Fruit fly (Drosophila melanogaster) whole organism, larva: Measurements from ENCODE around the gene LanA.

Source experiments
- noc ChIP-seq: fragments of 200-800 bp; sonication (Bioruptor generic); optimal IDR thresholded peaks from 3 replicates; lab custom pipeline; 2019; ENCODE audit warnings: missing biosample characterization, mild to moderate bottlenecking, missing genetic modification characterization, moderate library complexity

Gene LanA

DNA sequence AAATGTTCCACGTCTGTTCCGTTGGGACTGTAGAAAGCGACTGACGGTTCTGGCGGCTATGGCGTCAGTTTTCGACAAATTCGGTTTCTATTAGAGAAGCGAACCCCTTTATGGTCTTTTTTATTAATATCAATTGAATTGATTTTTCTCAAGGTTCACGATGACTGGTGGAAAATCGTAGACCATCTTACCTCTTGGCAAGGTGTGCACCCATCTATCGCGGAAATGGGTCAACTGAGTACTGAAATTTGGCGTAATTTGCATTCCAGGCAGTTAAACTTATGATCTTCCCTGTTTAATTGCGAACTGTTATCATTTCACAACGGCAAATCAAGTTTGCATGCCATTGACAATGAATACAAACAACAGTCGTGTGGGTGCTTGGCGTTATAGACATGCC is 22.1 kb upstream of the LanA start, which contains the start of gene CG10226:
Gene CG10226, minus strand, starts transcription at position 101 of the 400 bp plus-strand sequence.
- TF ChIP-seq noc (tag; lab: Kevin White, UChicago): no peak

DNA sequence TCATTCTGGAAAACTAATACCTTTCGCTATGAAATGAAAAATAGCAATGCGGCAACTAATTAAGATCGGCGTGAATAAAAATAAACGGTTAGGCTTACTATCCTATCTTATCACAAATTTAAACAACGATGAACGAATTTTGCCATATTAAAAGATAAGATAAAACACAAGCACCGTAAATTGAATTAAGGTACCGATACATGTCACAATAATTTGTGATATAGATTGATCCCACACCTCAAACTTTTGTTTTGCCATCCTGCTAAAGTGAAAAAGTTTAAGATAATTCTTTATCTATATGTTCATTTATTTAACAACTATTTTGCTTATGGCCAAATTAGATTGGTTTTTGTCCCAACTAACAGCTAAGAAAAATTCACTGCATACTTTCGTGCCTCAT is 16.2 kb upstream of the LanA start, which contains the start of gene CG42714:
Gene CG42714, minus strand, starts transcription at position 22 of the 400 bp plus-strand sequence.
- no peak for TF ChIP-seq noc (tag; lab: Kevin White, UChicago)

dm6 chr3L:6233281-6233680 is 15.5 kb upstream of the LanA start, which contains the start of gene BG642312:
TSS of gene BG642312 (minus strand) at chr3L:6233381.
- TF ChIP-seq noc (tag; lab: Kevin White, UChicago): no peak

- no peak for TF ChIP-seq noc (tag; lab: Kevin White, UChicago)
These were observed 14.4 kb upstream of the LanA start, which contains the start of gene CG13299 for dm6 chr3L:6232261-6232660. TSS of gene CG13299 (minus strand) at chr3L:6232361.

DNA sequence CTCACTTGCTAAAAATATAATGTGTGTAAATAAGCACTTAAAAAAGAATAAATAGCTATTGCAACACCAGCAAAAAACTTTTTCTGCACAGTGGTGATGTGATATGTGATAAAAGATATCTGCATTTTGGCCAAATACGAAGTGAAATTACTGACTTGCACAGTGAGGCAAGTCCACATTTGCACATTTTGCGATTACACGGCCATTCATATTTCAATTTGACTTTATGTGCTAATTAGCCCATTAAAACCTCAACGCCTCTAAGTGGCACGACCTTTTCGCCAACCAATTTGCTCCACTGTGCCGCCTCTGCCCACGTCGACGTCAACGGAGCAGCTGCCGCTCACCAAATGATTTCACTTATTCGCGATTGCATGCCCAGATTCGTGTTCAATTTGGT is 2.4 kb upstream of the LanA start, which contains the start of gene CG33946:
Gene CG33946, plus strand, starts transcription at position 392 of the 400 bp plus-strand sequence.
- TF ChIP-seq noc (tag; lab: Kevin White, UChicago): no peak

dm6 chr3L:6218517-6219155 is 814 bp upstream of the LanA start:
- TF ChIP-seq noc (tag; lab: Kevin White, UChicago): no peak

DNA sequence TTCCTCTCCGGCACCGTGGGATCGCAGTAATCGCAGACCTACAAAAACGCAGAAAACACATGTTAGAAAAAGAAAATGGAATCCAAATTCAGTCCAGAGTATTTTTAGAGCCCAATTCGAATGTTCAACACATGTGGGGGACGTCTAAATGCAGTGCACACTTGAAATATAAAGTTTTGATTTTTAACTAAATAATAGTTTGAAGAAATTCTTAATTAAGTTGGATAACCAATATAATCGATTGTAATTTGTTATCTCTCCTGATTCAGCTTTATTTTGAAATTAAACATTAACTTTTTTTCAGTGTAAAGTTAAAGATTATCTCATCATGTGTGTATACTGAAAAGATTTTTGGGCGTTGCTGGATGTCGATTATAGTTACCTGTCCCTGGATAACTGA is 610 bp downstream of the LanA start:
- no peak for TF ChIP-seq noc (tag; lab: Kevin White, UChicago)

- no peak for TF ChIP-seq noc (tag; lab: Kevin White, UChicago)
These were observed 1.1 kb downstream of the LanA start for dm6 chr3L:6216787-6217078.

DNA sequence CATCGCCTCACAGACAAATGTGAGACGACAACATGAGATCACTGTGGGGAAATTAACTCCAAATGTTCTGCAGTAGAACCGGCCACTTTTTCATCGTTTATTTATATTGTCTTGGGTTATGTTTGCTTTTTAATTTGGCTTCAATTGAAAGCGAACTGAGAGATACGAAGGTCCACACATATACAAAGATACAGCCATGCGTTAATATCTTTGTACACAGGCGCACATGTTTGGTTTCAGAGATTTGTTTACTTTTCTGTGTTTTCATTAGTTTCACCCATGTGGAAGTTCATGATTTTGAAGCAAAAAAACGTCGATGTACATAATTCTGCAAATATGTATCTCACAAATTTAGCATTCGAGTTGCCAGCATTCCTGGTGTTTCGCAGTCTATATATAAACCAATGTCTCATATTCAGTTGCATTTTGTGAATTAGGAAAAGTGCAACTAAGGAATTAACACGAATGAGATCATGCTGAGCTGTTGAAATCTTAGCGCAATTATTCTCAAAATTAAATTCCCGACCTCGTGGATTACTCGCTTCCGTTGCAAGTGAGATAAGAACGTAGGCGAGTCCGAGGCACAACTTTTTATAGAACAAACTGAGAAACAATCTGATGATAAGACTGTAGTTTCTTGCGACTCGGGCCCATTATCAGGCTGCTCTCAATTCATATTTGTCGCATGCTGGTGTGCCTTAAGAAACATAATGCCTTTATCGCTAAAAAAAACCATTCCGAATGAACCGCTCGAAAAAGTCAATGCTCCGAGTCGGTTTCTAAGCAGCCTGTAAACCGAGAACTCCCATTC is 1.6 kb downstream of the LanA start:
- TF ChIP-seq noc (tag; lab: Kevin White, UChicago): no peak

- no peak for TF ChIP-seq noc (tag; lab: Kevin White, UChicago)
These were observed 17.6 kb downstream of the LanA start, which contains the start of gene CG8219 for dm6 chr3L:6200173-6200572. TSS of gene CG8219 (plus strand) at chr3L:6200473.

- no peak for TF ChIP-seq noc (tag; lab: Kevin White, UChicago)
These were observed 24.2 kb downstream of the LanA start for dm6 chr3L:6193556-6194114.

DNA sequence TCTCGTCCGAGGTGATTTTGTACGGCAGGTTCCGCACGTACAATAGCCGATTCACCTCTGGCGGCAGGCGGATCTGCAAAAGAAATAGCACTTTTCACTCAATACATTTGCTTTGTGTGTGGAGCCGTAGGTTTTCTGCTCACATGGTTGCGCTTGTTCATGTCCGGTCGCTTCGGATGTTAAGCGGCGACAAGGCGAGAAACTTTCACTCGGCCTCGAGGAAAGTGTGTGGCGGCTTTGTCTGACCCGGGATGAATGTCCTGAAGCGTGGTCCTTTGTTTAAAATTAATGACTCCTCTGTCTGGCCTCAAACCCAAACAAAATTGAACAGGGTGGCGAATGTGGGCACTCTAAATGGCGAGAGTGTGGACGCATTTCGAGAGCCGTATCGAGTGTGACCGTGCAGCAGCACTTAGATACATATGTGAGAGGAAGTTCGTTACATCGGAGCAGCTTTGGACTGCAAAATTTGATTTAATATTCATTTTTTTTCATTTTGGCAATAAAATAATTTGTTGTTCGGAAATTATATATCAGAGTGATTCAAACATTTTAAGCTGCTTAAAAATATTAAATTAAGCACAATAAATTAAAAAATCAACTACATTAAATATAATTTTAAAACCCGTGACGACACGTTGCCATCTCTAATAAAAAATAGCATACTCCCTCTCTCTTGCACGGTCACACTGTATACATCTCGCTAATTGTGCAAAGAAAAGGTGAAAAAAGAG is 24.8 kb downstream of the LanA start, which contains the start of the genes Sf3b6 and Tnpo:
Gene Sf3b6, minus strand, starts transcription at position 358 of the 734 bp plus-strand sequence.
Gene Tnpo, plus strand, starts transcription at position 659 of the 734 bp plus-strand sequence.
- peak; percentile 80 for TF ChIP-seq noc (tag; lab: Kevin White, UChicago)

dm6 chr3L:6188995-6189927 is 28.6 kb downstream of the LanA start, which contains the start of the genes D19A and CG7386:
TSS of gene D19A (minus strand) at chr3L:6189123.
TSS of gene CG7386 (plus strand) at chr3L:6189745.
- TF ChIP-seq noc (tag; lab: Kevin White, UChicago): peak; percentile 33

dm6 chr3L:6184884-6185438 is 32.9 kb downstream of the LanA start, which contains the start of the genes D19B and CG43293:
TSS of gene D19B (minus strand) at chr3L:6184920.
TSS of gene CG43293 (plus strand) at chr3L:6185189.
- TF ChIP-seq noc (tag; lab: Kevin White, UChicago): peak; percentile 72
